Fruit fly (Drosophila melanogaster) whole organism, wandering third instar larva: Measurements from ENCODE around the gene chas.
A peak's percentile ranks its signal among the peaks of the same experiment; 100 is the strongest.

ENCODE experiments used
- Abd-B ChIP-seq: fragments of >200 bp; optimal IDR thresholded peaks from 2 replicates; lab custom pipeline; 2017; ENCODE audit warnings: missing biosample characterization, missing genetic modification characterization
- CG9705 ChIP-seq: fragments of 200-800 bp; sonication (Bioruptor generic); optimal IDR thresholded peaks from 2 replicates; lab custom pipeline; 2018; ENCODE audit warnings: missing biosample characterization, mild to moderate bottlenecking, missing genetic modification characterization
- CrebA ChIP-seq: fragments of 200-800 bp; sonication (Bioruptor generic); optimal IDR thresholded peaks from 2 replicates; lab custom pipeline; 2016; ENCODE audit warnings: missing biosample characterization, mild to moderate bottlenecking, missing genetic modification characterization, borderline replicate concordance
- Dfd ChIP-seq: fragments of >200 bp; optimal IDR thresholded peaks from 2 replicates; lab custom pipeline; 2017; ENCODE audit warnings: missing biosample characterization, missing genetic modification characterization
- Dif ChIP-seq: fragments of 200-275, 200-300 bp; sonication (Bioruptor generic); optimal IDR thresholded peaks from 2 replicates; lab custom pipeline; 2018; ENCODE audit warnings: missing biosample characterization, missing genetic modification characterization; ENCODE audit not compliant: partially characterized antibody
- GATAd ChIP-seq: sonication (Bioruptor generic); optimal IDR thresholded peaks from 2 replicates; lab custom pipeline; 2016; ENCODE audit warnings: missing biosample characterization, missing genetic modification characterization
- HLH106 ChIP-seq: fragments of 200-800 bp; optimal IDR thresholded peaks from 3 replicates; lab custom pipeline; 2019; ENCODE audit warnings: missing biosample characterization, mild to moderate bottlenecking, missing genetic modification characterization, moderate library complexity
- Hnf4 ChIP-seq: fragments of 200-800 bp; sonication (Bioruptor generic); optimal IDR thresholded peaks from 2 replicates; lab custom pipeline; 2016; ENCODE audit warnings: missing biosample characterization, mild to moderate bottlenecking, missing genetic modification characterization
- Hr78 ChIP-seq: fragments of >200 bp; optimal IDR thresholded peaks from 2 replicates; lab custom pipeline; 2017; ENCODE audit warnings: missing biosample characterization, missing genetic modification characterization
- Hr83 ChIP-seq: fragments of 200-300 bp; sonication (Bioruptor generic); optimal IDR thresholded peaks from 2 replicates; lab custom pipeline; 2016; ENCODE audit warnings: missing biosample characterization, mild to moderate bottlenecking, missing genetic modification characterization, moderate library complexity; ENCODE audit not compliant: poor library complexity, severe bottlenecking
- Jra ChIP-seq: sonication (Bioruptor generic); optimal IDR thresholded peaks from 2 replicates; lab custom pipeline; 2016; ENCODE audit warnings: missing biosample characterization, missing genetic modification characterization
- Myc ChIP-seq: fragments of >200 bp; optimal IDR thresholded peaks from 2 replicates; lab custom pipeline; 2017
- OdsH ChIP-seq: fragments of 200-800 bp; sonication (Bioruptor generic); optimal IDR thresholded peaks from 2 replicates; lab custom pipeline; 2016; ENCODE audit warnings: missing biosample characterization, mild to moderate bottlenecking, missing genetic modification characterization
- Rel ChIP-seq, 2 experiments: fragments of 200-800 bp; sonication (Bioruptor generic) in 1 of 2; optimal IDR thresholded peaks; 2 replicates in 1 of 2; 3 replicates in 1 of 2; lab custom pipeline; 2016 to 2019; ENCODE audit warnings: mild to moderate bottlenecking in 2 of 2, missing biosample characterization in 2 of 2, missing genetic modification characterization in 2 of 2, moderate library complexity in 1 of 2
- Sp1 ChIP-seq: fragments of 200-800 bp; sonication (Bioruptor generic); optimal IDR thresholded peaks from 3 replicates; lab custom pipeline; 2019; ENCODE audit warnings: missing biosample characterization, mild to moderate bottlenecking, missing genetic modification characterization, moderate library complexity
- Vsx2 ChIP-seq: fragments of 200-300, 225-300 bp; sonication (Bioruptor generic); optimal IDR thresholded peaks from 2 replicates; lab custom pipeline; 2018; ENCODE audit warnings: missing biosample characterization, missing genetic modification characterization; ENCODE audit not compliant: partially characterized antibody
- br ChIP-seq: fragments of 200-800 bp; sonication (Bioruptor generic); optimal IDR thresholded peaks from 2 replicates; lab custom pipeline; 2016; ENCODE audit warnings: missing biosample characterization, missing genetic modification characterization
- dl ChIP-seq, 2 experiments: fragments of 175-275, 200-275 bp in 1 of 2; fragments of 200-275 bp in 1 of 2; sonication (Bioruptor generic); optimal IDR thresholded peaks; lab custom pipeline; 2018; ENCODE audit warnings: mild to moderate bottlenecking in 2 of 2, missing biosample characterization in 2 of 2, missing genetic modification characterization in 2 of 2, moderate library complexity in 2 of 2; ENCODE audit not compliant: partially characterized antibody in 2 of 2, insufficient read depth in 1 of 2
- dmrt93B ChIP-seq: fragments of 200-800 bp; sonication (Bioruptor generic); optimal IDR thresholded peaks from 2 replicates; lab custom pipeline; 2018; ENCODE audit warnings: missing biosample characterization, mild to moderate bottlenecking, missing genetic modification characterization
- dsf ChIP-seq: sonication (Bioruptor generic); optimal IDR thresholded peaks from 2 replicates; lab custom pipeline; 2016; ENCODE audit warnings: missing biosample characterization, missing genetic modification characterization, borderline replicate concordance
- ey ChIP-seq: fragments of 200-800 bp; sonication (Bioruptor generic); optimal IDR thresholded peaks from 2 replicates; lab custom pipeline; 2016; ENCODE audit warnings: missing biosample characterization, missing genetic modification characterization
- foxo ChIP-seq, 2 experiments: fragments of 200-800 bp; sonication (Bioruptor generic); optimal IDR thresholded peaks; 2 replicates in 1 of 2; 3 replicates in 1 of 2; lab custom pipeline; 2016 to 2017; ENCODE audit warnings: missing biosample characterization in 2 of 2, missing genetic modification characterization in 2 of 2
- fru ChIP-seq: fragments of 200-800 bp; sonication (Bioruptor generic); optimal IDR thresholded peaks from 3 replicates; lab custom pipeline; 2016; ENCODE audit warnings: missing biosample characterization, mild to moderate bottlenecking, missing genetic modification characterization
- h ChIP-seq: fragments of 200-800 bp; sonication (Bioruptor generic); optimal IDR thresholded peaks from 3 replicates; lab custom pipeline; 2016; ENCODE audit warnings: missing biosample characterization, mild to moderate bottlenecking, missing genetic modification characterization
- jim ChIP-seq: fragments of 175-275, 200-325 bp; sonication (Bioruptor generic); optimal IDR thresholded peaks from 2 replicates; lab custom pipeline; 2016; ENCODE audit warnings: missing biosample characterization, mild to moderate bottlenecking, missing genetic modification characterization
- lola ChIP-seq: fragments of >200 bp; optimal IDR thresholded peaks from 2 replicates; lab custom pipeline; 2017; ENCODE audit warnings: missing biosample characterization, missing genetic modification characterization
- pan ChIP-seq: fragments of >200 bp; optimal IDR thresholded peaks from 2 replicates; lab custom pipeline; 2017
- psq ChIP-seq: fragments of 200-800 bp; sonication (Bioruptor generic); optimal IDR thresholded peaks from 3 replicates; lab custom pipeline; 2017; ENCODE audit warnings: missing biosample characterization, mild to moderate bottlenecking, missing genetic modification characterization, moderate library complexity
- sage ChIP-seq: fragments of 200-800 bp; sonication (Bioruptor generic); optimal IDR thresholded peaks from 2 replicates; lab custom pipeline; 2016; ENCODE audit warnings: missing biosample characterization, mild to moderate bottlenecking, missing genetic modification characterization
- sv ChIP-seq: fragments of 200-800 bp; sonication (Bioruptor generic); optimal IDR thresholded peaks from 3 replicates; lab custom pipeline; 2016; ENCODE audit warnings: missing biosample characterization, missing genetic modification characterization
- tai ChIP-seq: sonication (Bioruptor generic); optimal IDR thresholded peaks from 2 replicates; lab custom pipeline; 2016; ENCODE audit warnings: missing biosample characterization, missing genetic modification characterization
- usp ChIP-seq: fragments of >200 bp; optimal IDR thresholded peaks from 2 replicates; lab custom pipeline; 2017; ENCODE audit warnings: missing biosample characterization, missing genetic modification characterization
- woc ChIP-seq: sonication (Bioruptor generic); optimal IDR thresholded peaks from 2 replicates; lab custom pipeline; 2016; ENCODE audit warnings: missing biosample characterization, mild to moderate bottlenecking, missing genetic modification characterization

The chas gene

dm6 chrX:17671788-17672187 is 26.7 kb downstream of the chas start, which contains the start of gene CG12990:
CG12990 (minus strand) TSS chrX:17671888.
- TF ChIP-seq h (GFP tag; lab: Kevin White, UChicago) (no peak), dmrt93B (GFP tag; lab: Kevin White, UChicago) (no peak), HLH106 (no peak), pan (no peak), Vsx2 (GFP tag; lab: Kevin White, UChicago) (no peak), Dfd (GFP tag; lab: Kevin White, UChicago) (no peak), OdsH (no peak), GATAd (no peak), foxo (GFP tag; optimal IDR thresholded peaks at IDR 0.05; lab: Kevin White, UChicago) (no peak), Jra (GFP tag; lab: Kevin White, UChicago) (no peak)
- TF ChIP-seq, all 38 proteins: peak for 0

- TF ChIP-seq Rel (GFP tag; optimal IDR thresholded peaks at IDR 0.05; lab: Kevin White, UChicago): no peak
- TF ChIP-seq Rel (tag; optimal IDR thresholded peaks at IDR 0.05; lab: Kevin White, UChicago): no peak
- TF ChIP-seq foxo (GFP tag; optimal IDR thresholded peaks at IDR 0.05; lab: Kevin White, UChicago): no peak
- no peak for TF ChIP-seq Hr83 (GFP tag; lab: Kevin White, UChicago)
- no peak for TF ChIP-seq Hr78
- TF ChIP-seq dl (GFP tag; optimal IDR thresholded peaks at IDR 0.05; lab: Kevin White, UChicago; ENCODE audit: insufficient read depth in 1 of 2, partially characterized antibody in 2 of 2): no peak
- TF ChIP-seq CrebA: no peak
- no peak for TF ChIP-seq lola (GFP tag; lab: Kevin White, UChicago)
- no peak for TF ChIP-seq Jra (GFP tag; lab: Kevin White, UChicago)
- no peak for TF ChIP-seq OdsH
- TF ChIP-seq dmrt93B (GFP tag; lab: Kevin White, UChicago): no peak
- TF ChIP-seq ey: no peak
- TF ChIP-seq Vsx2 (GFP tag; lab: Kevin White, UChicago): no peak
- no peak for TF ChIP-seq sv (GFP tag; lab: Kevin White, UChicago)
- no peak for TF ChIP-seq CG9705
- no peak for TF ChIP-seq usp
- TF ChIP-seq sage (GFP tag; lab: Kevin White, UChicago): no peak
- no peak for TF ChIP-seq Abd-B (GFP tag; lab: Kevin White, UChicago)
- no peak for TF ChIP-seq jim (GFP tag; lab: Kevin White, UChicago)
- no peak for TF ChIP-seq br (GFP tag; lab: Kevin White, UChicago)
- no peak for TF ChIP-seq tai (GFP tag; lab: Kevin White, UChicago)
Observed at dm6 chrX:17659119-17659452, 39.4 kb downstream of the chas start.

- no peak for TF ChIP-seq OdsH
- no peak for TF ChIP-seq tai (GFP tag; lab: Kevin White, UChicago)
- TF ChIP-seq CG9705: no peak
- TF ChIP-seq HLH106: no peak
- TF ChIP-seq Hr78: no peak
- TF ChIP-seq usp: no peak
- no peak for TF ChIP-seq Sp1
- TF ChIP-seq fru (GFP tag; lab: Kevin White, UChicago): no peak
- no peak for TF ChIP-seq ey
- TF ChIP-seq Hnf4 (GFP tag; lab: Kevin White, UChicago): no peak
- TF ChIP-seq sv (GFP tag; lab: Kevin White, UChicago): no peak
- TF ChIP-seq lola (GFP tag; lab: Kevin White, UChicago): no peak
- no peak for TF ChIP-seq Myc (lab: Kevin White, UChicago)
- TF ChIP-seq Dfd (GFP tag; lab: Kevin White, UChicago): no peak
Observed at dm6 chrX:17658207-17659118, 40.1 kb downstream of the chas start.

dm6 chrX:17657716-17658115 is 40.8 kb downstream of the chas start:
- TF ChIP-seq pan (no peak), Sp1 (no peak), dsf (GFP tag; lab: Kevin White, UChicago) (no peak), Dif (GFP tag; lab: Kevin White, UChicago) (no peak), psq (GFP tag; lab: Kevin White, UChicago) (peak; percentile 1), Jra (GFP tag; lab: Kevin White, UChicago) (no peak), jim (GFP tag; lab: Kevin White, UChicago) (no peak), Rel (GFP tag; optimal IDR thresholded peaks at IDR 0.05; lab: Kevin White, UChicago) (no peak), Rel (tag; optimal IDR thresholded peaks at IDR 0.05; lab: Kevin White, UChicago) (no peak), woc (GFP tag; lab: Kevin White, UChicago) (no peak)
